Fruit fly (Drosophila melanogaster) ovary, adult (tissue): ENCODE results near the gene fiz.
A peak's percentile ranks its signal among the peaks of the same experiment; 100 is the strongest.

ENCODE experiments used
- CG17801 ChIP-seq: fragments of 200-800 bp; optimal IDR thresholded peaks from 2 replicates; lab custom pipeline; 2019; ENCODE audit warnings: missing biosample characterization, mild to moderate bottlenecking, missing genetic modification characterization, moderate library complexity; ENCODE audit not compliant: partially characterized antibody

The fiz gene

dm6 chrX:14928844-14929243 is 19.3 kb upstream of the fiz start, which contains the start of gene CG32591:
TSS of gene CG32591 (minus strand) at chrX:14928944.
- no peak for TF ChIP-seq CG17801 (GFP tag; lab: Kevin White, UChicago)

- TF ChIP-seq CG17801 (GFP tag; lab: Kevin White, UChicago) = no peak
These were observed 13.9 kb upstream of the fiz start, which contains the start of gene CG9503 for dm6 chrX:14923277-14924019. TSS of gene CG9503 (minus strand) at chrX:14923493.

dm6 chrX:14922396-14923276 is 13.1 kb upstream of the fiz start:
- no peak for TF ChIP-seq CG17801 (GFP tag; lab: Kevin White, UChicago)

- TF ChIP-seq CG17801 (GFP tag; lab: Kevin White, UChicago) = peak; percentile 35
These were observed 9.3 kb upstream of the fiz start, which contains the start of gene Eo for dm6 chrX:14918750-14919247. TSS of gene Eo (minus strand) at chrX:14918800.

dm6 chrX:14913706-14914303 is 4.3 kb upstream of the fiz start, which contains the start of gene CG12398:
TSS of gene CG12398 (minus strand) at chrX:14913812.
- TF ChIP-seq CG17801 (GFP tag; lab: Kevin White, UChicago) = peak; percentile 60

dm6 chrX:14910464-14911349 is 1.2 kb upstream of the fiz start, which contains the start of gene CG14406:
TSS of gene CG14406 (minus strand) at chrX:14910845.
- TF ChIP-seq CG17801 (GFP tag; lab: Kevin White, UChicago) = no peak

- no peak for TF ChIP-seq CG17801 (GFP tag; lab: Kevin White, UChicago)
These were observed 457 bp downstream of the fiz start for dm6 chrX:14909051-14909450.

dm6 chrX:14905499-14906044 is 3.9 kb downstream of the fiz start, which contains the start of gene CG9512:
TSS of gene CG9512 (minus strand) at chrX:14905549.
- TF ChIP-seq CG17801 (GFP tag; lab: Kevin White, UChicago) = no peak

- no peak for TF ChIP-seq CG17801 (GFP tag; lab: Kevin White, UChicago)
These were observed 11.9 kb downstream of the fiz start for dm6 chrX:14897592-14897991.

dm6 chrX:14896791-14897190 is 12.7 kb downstream of the fiz start, which contains the start of gene CG9514:
TSS of gene CG9514 (minus strand) at chrX:14896891.
- TF ChIP-seq CG17801 (GFP tag; lab: Kevin White, UChicago) = no peak

dm6 chrX:14896310-14896709 is 13.2 kb downstream of the fiz start:
- no peak for TF ChIP-seq CG17801 (GFP tag; lab: Kevin White, UChicago)

- TF ChIP-seq CG17801 (GFP tag; lab: Kevin White, UChicago) = no peak
These were observed 15.6 kb downstream of the fiz start for dm6 chrX:14893872-14894271.

- no peak for TF ChIP-seq CG17801 (GFP tag; lab: Kevin White, UChicago)
These were observed 17.2 kb downstream of the fiz start for dm6 chrX:14892303-14892702.
